Worm (Caenorhabditis elegans): ENCODE measurements around the gene E04F6.15.

E04F6.15 gene

DNA sequence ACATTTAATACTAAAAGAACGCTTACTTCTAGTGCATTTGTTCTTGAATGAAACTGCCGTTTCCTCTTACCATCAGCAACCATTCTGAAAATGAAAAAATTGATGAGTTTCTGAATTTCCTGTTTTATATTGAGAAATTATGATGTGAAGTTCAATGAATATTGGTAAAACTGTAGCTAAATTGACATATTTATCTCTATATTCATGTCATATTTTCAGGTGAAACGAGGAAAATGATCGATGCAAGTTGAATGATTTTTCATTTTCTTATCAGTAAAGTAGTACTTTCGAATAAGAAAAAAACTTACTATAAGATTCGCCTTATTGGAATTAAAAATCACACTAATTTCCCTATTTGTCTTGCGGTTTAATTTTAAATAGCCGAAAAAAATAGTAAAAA lies at the start of gene E04F6.15:
E04F6.15 (minus strand) TSS at position 101 of the 400 bp plus-strand sequence.
- TF ChIP-seq efl-1 (optimal IDR thresholded peaks at IDR 0.05): no peak
- TF ChIP-seq efl-1 (GFP tag; optimal IDR thresholded peaks at IDR 0.05 in 1 of 2): no peak
- TF ChIP-seq mdl-1 (tag; optimal IDR thresholded peaks at IDR 0.05): no peak
- no peak for TF ChIP-seq elt-3 (tag; optimal IDR thresholded peaks at IDR 0.05)
- TF ChIP-seq unc-62 (GFP tag; optimal IDR thresholded peaks at IDR 0.05): no peak
- TF ChIP-seq dsc-1 (tag; optimal IDR thresholded peaks at IDR 0.05): no peak
- no peak for TF ChIP-seq snu-23 (GFP tag; optimal IDR thresholded peaks at IDR 0.05)
- no peak for TF ChIP-seq tlp-1 (tag; optimal IDR thresholded peaks at IDR 0.05)
- TF ChIP-seq dpl-1 (GFP tag; optimal IDR thresholded peaks at IDR 0.05): no peak
- no peak for TF ChIP-seq nhr-11 (tag; optimal IDR thresholded peaks at IDR 0.05)
- no peak for TF ChIP-seq nhr-28 (tag; optimal IDR thresholded peaks at IDR 0.05)
- no peak for TF ChIP-seq unc-98 (GFP tag; IDR thresholded peaks at IDR 0.05)
- no peak for TF ChIP-seq nhr-90 (tag; optimal IDR thresholded peaks at IDR 0.05; ENCODE audit: poor library complexity)
- no peak for TF ChIP-seq xbp-1 (tag; optimal IDR thresholded peaks at IDR 0.05)
- TF ChIP-seq C34B4.2 (tag; optimal IDR thresholded peaks at IDR 0.05): no peak
- no peak for TF ChIP-seq nhr-12 (tag; optimal IDR thresholded peaks at IDR 0.05)
- no peak for TF ChIP-seq C04F5.9 (tag; optimal IDR thresholded peaks at IDR 0.05)

DNA sequence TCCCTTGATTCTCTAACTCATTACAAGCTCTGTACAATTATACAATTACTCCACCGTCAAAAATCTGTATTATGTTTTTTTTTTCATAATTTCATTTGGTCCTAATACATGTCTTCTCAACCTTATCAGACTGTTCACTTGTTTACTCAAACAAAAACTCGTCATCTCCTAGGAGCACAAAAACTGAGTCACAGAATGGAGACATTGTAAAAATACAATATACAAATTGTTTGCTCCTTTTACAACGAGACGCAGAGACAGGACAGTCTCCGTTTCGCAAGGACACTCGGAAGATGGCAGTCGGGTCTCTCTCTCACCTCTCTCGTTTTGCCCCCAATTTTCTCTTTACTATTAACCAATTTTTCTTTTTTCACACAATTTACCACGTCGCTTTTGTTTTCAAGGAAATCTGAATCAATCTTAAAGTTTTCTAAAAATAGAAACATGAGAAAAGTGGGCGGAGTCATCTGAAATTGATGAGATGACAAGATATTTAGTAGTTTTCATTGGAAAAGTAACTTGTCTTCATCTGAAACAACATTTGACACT lies 45.6 kb upstream of the E04F6.15 start, which contains the start of gene F32A5.8:
F32A5.8 (plus strand) TSS at position 499 of the 549 bp plus-strand sequence.
- no peak for TF ChIP-seq aly-2 (tag; optimal IDR thresholded peaks at IDR 0.05)
- TF ChIP-seq egl-13 (tag; optimal IDR thresholded peaks at IDR 0.05): no peak
- TF ChIP-seq mep-1 (tag; optimal IDR thresholded peaks at IDR 0.05): no peak
- peak; percentile 21 for TF ChIP-seq nhr-85 (tag)
- no peak for TF ChIP-seq nhr-11 (tag; optimal IDR thresholded peaks at IDR 0.05)
- no peak for TF ChIP-seq F16B12.6 (tag; optimal IDR thresholded peaks at IDR 0.05)
- TF ChIP-seq unc-30 (tag; optimal IDR thresholded peaks at IDR 0.05): no peak
- no peak for TF ChIP-seq fkh-4 (tag; optimal IDR thresholded peaks at IDR 0.05; ENCODE audit: borderline replicate concordance)
- TF ChIP-seq alr-1 (tag; optimal IDR thresholded peaks at IDR 0.05; ENCODE audit: borderline replicate concordance): no peak
- TF ChIP-seq mdl-1 (tag; optimal IDR thresholded peaks at IDR 0.05): no peak
- no peak for TF ChIP-seq Y116A8C.19 (tag; optimal IDR thresholded peaks at IDR 0.05; ENCODE audit: borderline replicate concordance)
- TF ChIP-seq nhr-20 (tag; optimal IDR thresholded peaks at IDR 0.05): peak; percentile 18
- TF ChIP-seq grh-1 (GFP tag; IDR thresholded peaks at IDR 0.05): no peak
- TF ChIP-seq lin-35 (GFP tag; optimal IDR thresholded peaks at IDR 0.05): peak in 1 of 2 experiments; percentile 30
- TF ChIP-seq lsy-2 (tag; optimal IDR thresholded peaks at IDR 0.05): no peak
- TF ChIP-seq elt-2 (tag; optimal IDR thresholded peaks at IDR 0.05): peak; percentile 58
- peak; percentile 1 for TF ChIP-seq nhr-90 (tag; optimal IDR thresholded peaks at IDR 0.05; ENCODE audit: poor library complexity)
- peak; percentile 3 for TF ChIP-seq blmp-1 (tag; optimal IDR thresholded peaks at IDR 0.05)
- TF ChIP-seq fkh-8 (tag; optimal IDR thresholded peaks at IDR 0.05): no peak
- TF ChIP-seq nhr-77 (tag; optimal IDR thresholded peaks at IDR 0.05): peak; percentile 23
- no peak for TF ChIP-seq mef-2 (tag; optimal IDR thresholded peaks at IDR 0.05)
- no peak for TF ChIP-seq lin-15B (tag; optimal IDR thresholded peaks at IDR 0.05)
- TF ChIP-seq efl-3 (GFP tag; optimal IDR thresholded peaks at IDR 0.05): no peak
- TF ChIP-seq pax-3 (tag; optimal IDR thresholded peaks at IDR 0.05): no peak
- TF ChIP-seq tlp-1 (tag; optimal IDR thresholded peaks at IDR 0.05): no peak
- TF ChIP-seq nhr-76 (tag; optimal IDR thresholded peaks at IDR 0.05): no peak
- peak; percentile 14 for TF ChIP-seq lir-3 (tag; optimal IDR thresholded peaks at IDR 0.05; ENCODE audit: poor library complexity)
- no peak for TF ChIP-seq unc-130 (tag; optimal IDR thresholded peaks at IDR 0.05)
- TF ChIP-seq ztf-4 (tag; optimal IDR thresholded peaks at IDR 0.05): no peak
- TF ChIP-seq snu-23 (GFP tag; optimal IDR thresholded peaks at IDR 0.05): no peak

Measured in whole organism, L1 larva.